Worm (Caenorhabditis elegans): ENCODE measurements around the gene K08H2.2.

ce11 chrX:13206911-13207310 lies 27.9 kb downstream of the K08H2.2 start:
- TF ChIP-seq him-1 (tag; optimal IDR thresholded peaks at IDR 0.05) (no peak), Y95B8A.8 (GFP tag; IDR thresholded peaks at IDR 0.05) (no peak), T07F8.4 (tag; optimal IDR thresholded peaks at IDR 0.05) (no peak), dpl-1 (GFP tag; optimal IDR thresholded peaks at IDR 0.05) (no peak), ceh-91 (GFP tag; IDR thresholded peaks at IDR 0.05) (no peak), F22D6.2 (tag; optimal IDR thresholded peaks at IDR 0.05) (no peak)

Data from whole organism, young adult.